Fruit fly (Drosophila melanogaster) whole organism, embryonic: ENCODE data around the gene Gr98c.

Experiments
- Bgb ChIP-seq: fragments of 200-800 bp; sonication (Bioruptor generic); IDR thresholded peaks from 2 replicates; pipeline ENCODE4 v1.3.6; 2022; ENCODE audit warnings: missing biosample characterization, missing genetic modification characterization; ENCODE audit not compliant: partially characterized antibody
- CG11093 ChIP-seq: fragments of 200-800 bp; sonication (Bioruptor generic); IDR thresholded peaks from 3 replicates; pipeline ENCODE4 v1.3.6; 2022; ENCODE audit warnings: missing biosample characterization, missing genetic modification characterization
- CG12236 ChIP-seq: fragments of 200-800 bp; sonication (Bioruptor generic); optimal IDR thresholded peaks from 2 replicates; lab custom pipeline; 2016; ENCODE audit warnings: missing biosample characterization, missing genetic modification characterization
- CG13775 ChIP-seq: fragments of 200-800 bp; sonication (Bioruptor generic); optimal IDR thresholded peaks from 3 replicates; lab custom pipeline; 2017; ENCODE audit warnings: missing biosample characterization, mild to moderate bottlenecking, missing genetic modification characterization
- CG1529 ChIP-seq: fragments of 200-800 bp; sonication (Bioruptor generic); optimal IDR thresholded peaks from 3 replicates; lab custom pipeline; 2018; ENCODE audit warnings: missing biosample characterization, missing genetic modification characterization
- CG1647 ChIP-seq: fragments of 200-800 bp; sonication (Bioruptor generic); optimal IDR thresholded peaks from 3 replicates; lab custom pipeline; 2016; ENCODE audit warnings: missing biosample characterization, missing genetic modification characterization
- CG16779 ChIP-seq: fragments of 200-800 bp; sonication (Bioruptor generic); IDR thresholded peaks from 2 replicates; pipeline ENCODE4 v1.3.6; 2022; ENCODE audit warnings: missing biosample characterization, missing genetic modification characterization
- CG17912 ChIP-seq: fragments of 200-800 bp; sonication (Bioruptor generic); optimal IDR thresholded peaks from 2 replicates; lab custom pipeline; 2018; ENCODE audit warnings: missing biosample characterization, mild to moderate bottlenecking, missing genetic modification characterization
- CG2712 ChIP-seq: fragments of 200-800 bp; optimal IDR thresholded peaks from 3 replicates; lab custom pipeline; 2019; ENCODE audit warnings: missing biosample characterization, mild to moderate bottlenecking, missing genetic modification characterization, moderate library complexity
- CG31388 ChIP-seq: fragments of 200-800 bp; sonication (Bioruptor generic); optimal IDR thresholded peaks from 2 replicates; lab custom pipeline; 2016; ENCODE audit warnings: missing biosample characterization, missing genetic modification characterization
- CG34422 ChIP-seq: fragments of 200-800 bp; sonication (Bioruptor generic); IDR thresholded peaks from 3 replicates; pipeline ENCODE4 v1.3.6; 2022; ENCODE audit warnings: missing biosample characterization, missing genetic modification characterization
- CG3995 ChIP-seq: fragments of 200-800 bp; sonication (Bioruptor generic); optimal IDR thresholded peaks from 3 replicates; lab custom pipeline; 2016; ENCODE audit warnings: missing biosample characterization, missing genetic modification characterization
- CG4282 ChIP-seq: fragments of 200-800 bp; sonication (Bioruptor generic); optimal IDR thresholded peaks from 2 replicates; lab custom pipeline; 2016; ENCODE audit warnings: missing biosample characterization, missing genetic modification characterization
- CG4617 ChIP-seq: fragments of 200-800 bp; sonication (Bioruptor generic); optimal IDR thresholded peaks from 3 replicates; lab custom pipeline; 2016; ENCODE audit warnings: missing biosample characterization, missing genetic modification characterization, borderline replicate concordance
- CG5180 ChIP-seq: fragments of 200-800 bp; sonication (Bioruptor generic); optimal IDR thresholded peaks from 3 replicates; lab custom pipeline; 2017; ENCODE audit warnings: missing biosample characterization, missing genetic modification characterization, mild to moderate bottlenecking, moderate library complexity, missing genetic modification reagents
- CG6654 ChIP-seq: fragments of 200-800 bp; sonication (Bioruptor generic); optimal IDR thresholded peaks from 2 replicates; lab custom pipeline; 2017; ENCODE audit warnings: missing biosample characterization, mild to moderate bottlenecking, missing genetic modification characterization
- CG6791 ChIP-seq: fragments of 200-800 bp; sonication (Bioruptor generic); IDR thresholded peaks from 3 replicates; pipeline ENCODE4 v1.3.6; 2022; ENCODE audit warnings: missing biosample characterization, missing genetic modification characterization; ENCODE audit not compliant: partially characterized antibody
- CG7357 ChIP-seq: fragments of 200-800 bp; sonication (Bioruptor generic); IDR thresholded peaks from 3 replicates; pipeline ENCODE4 v1.3.6; 2022; ENCODE audit warnings: missing biosample characterization, missing genetic modification characterization
- CG7556 ChIP-seq: fragments of 200-800 bp; sonication (Bioruptor generic); optimal IDR thresholded peaks from 2 replicates; lab custom pipeline; 2017; ENCODE audit warnings: missing biosample characterization, mild to moderate bottlenecking, missing genetic modification characterization
- CG8089 ChIP-seq: fragments of 200-800 bp; sonication (Bioruptor generic); optimal IDR thresholded peaks from 3 replicates; lab custom pipeline; 2016; ENCODE audit warnings: missing biosample characterization, missing genetic modification characterization
- CG8388 ChIP-seq: fragments of 200-800 bp; sonication (Bioruptor generic); optimal IDR thresholded peaks from 2 replicates; lab custom pipeline; 2019; ENCODE audit warnings: missing biosample characterization, mild to moderate bottlenecking, missing genetic modification characterization, moderate library complexity
- CG8765 ChIP-seq: fragments of 200-800 bp; sonication (Bioruptor generic); IDR thresholded peaks from 2 replicates; pipeline ENCODE4 v1.3.6; 2022; ENCODE audit warnings: missing biosample characterization, missing genetic modification characterization
- CG8924 ChIP-seq: fragments of 200-800 bp; optimal IDR thresholded peaks from 3 replicates; lab custom pipeline; 2019; ENCODE audit warnings: missing biosample characterization, mild to moderate bottlenecking, missing genetic modification characterization, moderate library complexity
- CG9817 ChIP-seq: fragments of 200-800 bp; sonication (Bioruptor generic); optimal IDR thresholded peaks from 2 replicates; lab custom pipeline; 2018; ENCODE audit warnings: missing biosample characterization, mild to moderate bottlenecking, missing genetic modification characterization, moderate library complexity
- Chrac-16 ChIP-seq: fragments of 200-800 bp; sonication (Bioruptor generic); optimal IDR thresholded peaks from 3 replicates; lab custom pipeline; 2016; ENCODE audit warnings: missing biosample characterization, missing genetic modification characterization
- Dad ChIP-seq: fragments of 200-800 bp; sonication (Bioruptor generic); optimal IDR thresholded peaks from 3 replicates; lab custom pipeline; 2016; ENCODE audit warnings: missing biosample characterization, missing genetic modification characterization
- Dek ChIP-seq: fragments of 200-800 bp; sonication (Bioruptor generic); optimal IDR thresholded peaks from 3 replicates; lab custom pipeline; 2019; ENCODE audit warnings: missing biosample characterization, mild to moderate bottlenecking, missing genetic modification characterization, moderate library complexity
- Dll ChIP-seq: fragments of 200-800 bp; sonication (Bioruptor generic); IDR thresholded peaks from 4 replicates; pipeline ENCODE4 v1.3.6; 2022; ENCODE audit warnings: missing biosample characterization, missing genetic modification characterization; ENCODE audit not compliant: partially characterized antibody
- Ets97D ChIP-seq: fragments of 200-800 bp; sonication (Bioruptor generic); optimal IDR thresholded peaks from 3 replicates; lab custom pipeline; 2016; ENCODE audit warnings: missing biosample characterization, missing genetic modification characterization
- Fer2 ChIP-seq: fragments of 200-800 bp; sonication (Bioruptor generic); optimal IDR thresholded peaks from 2 replicates; lab custom pipeline; 2018; ENCODE audit warnings: missing biosample characterization, mild to moderate bottlenecking, missing genetic modification characterization, moderate library complexity
- HHEX ChIP-seq: fragments of 200-800 bp; sonication (Bioruptor generic); optimal IDR thresholded peaks from 3 replicates; lab custom pipeline; 2017; ENCODE audit warnings: missing biosample characterization, mild to moderate bottlenecking, missing genetic modification characterization, missing genetic modification reagents
- Hr3 ChIP-seq: fragments of 200-800 bp; sonication (Bioruptor generic); optimal IDR thresholded peaks from 3 replicates; lab custom pipeline; 2016; ENCODE audit warnings: missing biosample characterization, missing genetic modification characterization
- Hr39 ChIP-seq: fragments of >200 bp; optimal IDR thresholded peaks from 2 replicates; lab custom pipeline; 2017
- Lim3 ChIP-seq: fragments of 200-800 bp; sonication (Bioruptor generic); IDR thresholded peaks from 2 replicates; pipeline ENCODE4 v1.3.6; 2022; ENCODE audit warnings: missing biosample characterization, missing genetic modification characterization
- Mes4 ChIP-seq: fragments of 200-800 bp; sonication (Bioruptor generic); optimal IDR thresholded peaks from 2 replicates; lab custom pipeline; 2016; ENCODE audit warnings: missing biosample characterization, missing genetic modification characterization
- NC2α ChIP-seq: fragments of 200-800 bp; sonication (Bioruptor generic); optimal IDR thresholded peaks from 2 replicates; lab custom pipeline; 2016; ENCODE audit warnings: missing biosample characterization, missing genetic modification characterization
- TFAM ChIP-seq: fragments of 200-800 bp; sonication (Bioruptor generic); optimal IDR thresholded peaks from 2 replicates; lab custom pipeline; 2017; ENCODE audit warnings: missing biosample characterization, missing genetic modification characterization, inconsistent platforms
- YL-1 ChIP-seq: fragments of 200-800 bp; sonication (Bioruptor generic); optimal IDR thresholded peaks from 3 replicates; lab custom pipeline; 2017; ENCODE audit warnings: missing biosample characterization, mild to moderate bottlenecking, missing genetic modification characterization
- btn ChIP-seq: fragments of 200-800 bp; sonication (Bioruptor generic); optimal IDR thresholded peaks from 2 replicates; lab custom pipeline; 2016; ENCODE audit warnings: missing biosample characterization, missing genetic modification characterization
- dpn ChIP-seq, 2 experiments: fragments of 200-800 bp; sonication (Bioruptor generic); optimal IDR thresholded peaks; 3 replicates each; lab custom pipeline; 2016; ENCODE audit warnings: missing biosample characterization in 2 of 2, missing genetic modification characterization in 2 of 2
- emc ChIP-seq: fragments of 200-800 bp; sonication (Bioruptor generic); optimal IDR thresholded peaks from 2 replicates; lab custom pipeline; 2016; ENCODE audit warnings: missing biosample characterization, missing genetic modification characterization
- ham ChIP-seq: fragments of 200-800 bp; sonication (Bioruptor generic); IDR thresholded peaks from 2 replicates; pipeline ENCODE4 v1.3.6; 2022; ENCODE audit warnings: missing biosample characterization, missing genetic modification characterization
- lilli ChIP-seq: fragments of 200-800 bp; sonication (Bioruptor generic); optimal IDR thresholded peaks from 3 replicates; lab custom pipeline; 2016; ENCODE audit warnings: missing biosample characterization, missing genetic modification characterization
- luna ChIP-seq: fragments of 200-800 bp; sonication (Bioruptor generic); optimal IDR thresholded peaks from 2 replicates; lab custom pipeline; 2016; ENCODE audit warnings: missing biosample characterization, missing genetic modification characterization
- nerfin-2 ChIP-seq: fragments of 200-800 bp; sonication (Bioruptor generic); IDR thresholded peaks from 2 replicates; pipeline ENCODE4 v1.3.6; 2022; ENCODE audit warnings: missing biosample characterization, missing genetic modification characterization; ENCODE audit not compliant: partially characterized antibody
- ro ChIP-seq: fragments of 200-800 bp; sonication (Bioruptor generic); IDR thresholded peaks from 2 replicates; pipeline ENCODE4 v1.3.6; 2022; ENCODE audit warnings: missing biosample characterization, missing genetic modification characterization
- salm ChIP-seq: fragments of 200-800 bp; sonication (Bioruptor generic); optimal IDR thresholded peaks from 2 replicates; lab custom pipeline; 2018; ENCODE audit warnings: missing biosample characterization, mild to moderate bottlenecking, missing genetic modification characterization
- sens ChIP-seq: fragments of 200-800 bp; sonication (Bioruptor generic); peaks from one replicate; lab custom pipeline; 2016; ENCODE audit warnings: missing biosample characterization, missing genetic modification characterization
- tap ChIP-seq: fragments of 200-800 bp; optimal IDR thresholded peaks from 3 replicates; lab custom pipeline; 2019; ENCODE audit warnings: missing biosample characterization, mild to moderate bottlenecking, missing genetic modification characterization, moderate library complexity
- vfl ChIP-seq: fragments of 200-800 bp; sonication (Bioruptor generic); optimal IDR thresholded peaks from 2 replicates; lab custom pipeline; 2016; ENCODE audit warnings: missing biosample characterization, missing genetic modification characterization
- zf30C ChIP-seq: fragments of 200-800 bp; sonication (Bioruptor generic); optimal IDR thresholded peaks from 3 replicates; lab custom pipeline; 2018; ENCODE audit warnings: missing biosample characterization, mild to moderate bottlenecking, missing genetic modification characterization

Gene Gr98c

dm6 chr3R:27581890-27582487 is 37.7 kb downstream of the Gr98c start, which contains the start of gene wdb (continued):
- TF ChIP-seq CG4617: peak; percentile 74
- no peak for TF ChIP-seq Mes4
- no peak for TF ChIP-seq CG8388 (GFP tag; lab: Kevin White, UChicago)
- no peak for TF ChIP-seq CG2712 (tag; lab: Kevin White, UChicago)
- peak; percentile 14 for TF ChIP-seq CG17912 (GFP tag; lab: Kevin White, UChicago)
- TF ChIP-seq CG3995 (GFP tag; lab: Kevin White, UChicago): no peak
- no peak for TF ChIP-seq Hr39 (lab: Kevin White, UChicago)
- peak; percentile 41 for TF ChIP-seq Dek (tag; lab: Kevin White, UChicago)
- peak; percentile 8 for TF ChIP-seq Ets97D (GFP tag; lab: Kevin White, UChicago)
- TF ChIP-seq TFAM (GFP tag; lab: Kevin White, UChicago): no peak
- no peak for TF ChIP-seq CG6654 (GFP tag; lab: Kevin White, UChicago)
- no peak for TF ChIP-seq CG12236 (GFP tag; lab: Kevin White, UChicago)
- peak; percentile 52 for TF ChIP-seq vfl (GFP tag; lab: Kevin White, UChicago)
- TF ChIP-seq Chrac-16 (GFP tag; lab: Kevin White, UChicago): peak; percentile 52
- peak; percentile 53 for TF ChIP-seq YL-1
- peak; percentile 56 for TF ChIP-seq dpn (GFP tag; optimal IDR thresholded peaks at IDR 0.05; lab: Kevin White, UChicago)
- TF ChIP-seq CG7556 (GFP tag; lab: Kevin White, UChicago): no peak
- peak; percentile 24 for TF ChIP-seq Hr3
- peak; percentile 42 for TF ChIP-seq HHEX (GFP tag; lab: Kevin White, UChicago)
- no peak for TF ChIP-seq Bgb
- TF ChIP-seq tap: no peak
- TF ChIP-seq CG8089: peak; percentile 12
- TF ChIP-seq CG1647 (GFP tag; lab: Kevin White, UChicago): no peak
- TF ChIP-seq CG13775 (GFP tag; lab: Kevin White, UChicago): no peak
- TF ChIP-seq sens (GFP tag; lab: Kevin White, UChicago): peak; percentile 81
- no peak for TF ChIP-seq CG16779 (GFP tag; lab: Robert Waterston, UW)
- peak; percentile 52; the same call in 2 of the 3 replicates for TF ChIP-seq CG11093
- TF ChIP-seq Dad (GFP tag; lab: Kevin White, UChicago): peak; percentile 47
- no peak for TF ChIP-seq CG34422 (GFP tag; lab: Robert Waterston, UW)
- TF ChIP-seq CG4282: no peak
- TF ChIP-seq nerfin-2: no peak
- TF ChIP-seq CG8765 (GFP tag; lab: Robert Waterston, UW): no peak
- TF ChIP-seq emc (GFP tag; lab: Kevin White, UChicago): no peak
- TF ChIP-seq CG5180: no peak
- peak; percentile 73 for TF ChIP-seq lilli
- TF ChIP-seq zf30C: no peak
- TF ChIP-seq luna (GFP tag; lab: Kevin White, UChicago): no peak
- TF ChIP-seq Lim3 (GFP tag; lab: Robert Waterston, UW): no peak
- no peak for TF ChIP-seq NC2α (GFP tag; lab: Kevin White, UChicago)
- TF ChIP-seq ro (GFP tag; lab: Robert Waterston, UW): no peak
- TF ChIP-seq CG6791: no peak
- peak; percentile 60 for TF ChIP-seq CG9817 (tag; lab: Kevin White, UChicago)
- no peak for TF ChIP-seq CG8924 (tag; lab: Kevin White, UChicago)
- no peak for TF ChIP-seq CG1529 (GFP tag; lab: Kevin White, UChicago)
- no peak for TF ChIP-seq ham (GFP tag; lab: Robert Waterston, UW)
- TF ChIP-seq CG7357 (GFP tag; lab: Robert Waterston, UW): peak; percentile 61; the same call in 2 of the 3 replicates
- TF ChIP-seq salm: no peak
- TF ChIP-seq Fer2: peak; percentile 38
- no peak for TF ChIP-seq btn (GFP tag; lab: Kevin White, UChicago)
- no peak for TF ChIP-seq Dll (GFP tag; lab: Robert Waterston, UW)
- TF ChIP-seq CG31388: no peak
